Worm (Caenorhabditis elegans) whole organism, L2 larva: ENCODE data around the gene F14H3.5.

Source experiments
- C34F6.9 ChIP-seq: fragments of 150-350 bp; optimal IDR thresholded peaks from 2 replicates; lab custom pipeline; 2014; ENCODE audit warnings: missing biosample characterization, missing genetic modification characterization
- Y55F3AM.14 ChIP-seq: fragments of 200-800 bp; sonication (Bioruptor generic); optimal IDR thresholded peaks from 2 replicates; lab custom pipeline; 2018; ENCODE audit warnings: mild to moderate bottlenecking, missing genetic modification characterization, missing compliant biosample characterization
- alr-1 ChIP-seq: fragments of 150-350 bp; optimal IDR thresholded peaks from 2 replicates; lab custom pipeline; 2014; ENCODE audit warnings: missing biosample characterization, missing genetic modification characterization
- aly-2 ChIP-seq: fragments of 150-350 bp; optimal IDR thresholded peaks from 2 replicates; lab custom pipeline; 2014; ENCODE audit warnings: missing biosample characterization, missing genetic modification characterization
- ama-1 ChIP-seq: fragments of 150-350 bp; optimal IDR thresholded peaks from 2 replicates; lab custom pipeline; 2018; ENCODE audit warnings: inconsistent platforms
- blmp-1 ChIP-seq: sonication (generic microtip); optimal IDR thresholded peaks from 2 replicates; lab custom pipeline; 2017; ENCODE audit warnings: missing genetic modification characterization, mild to moderate bottlenecking, missing compliant biosample characterization, antibody characterized with exemption, moderate library complexity; ENCODE audit not compliant: insufficient read depth
- ceh-16 ChIP-seq: fragments of 150-350 bp; optimal IDR thresholded peaks from 2 replicates; lab custom pipeline; 2014; ENCODE audit warnings: missing biosample characterization, missing genetic modification characterization
- crh-2 ChIP-seq: sonication (generic microtip); optimal IDR thresholded peaks from 2 replicates; lab custom pipeline; 2017; ENCODE audit warnings: missing biosample characterization, missing genetic modification characterization
- egl-27 ChIP-seq: sonication (generic microtip); optimal IDR thresholded peaks from 3 replicates; lab custom pipeline; 2017; ENCODE audit warnings: missing biosample characterization, missing genetic modification reagents, missing genetic modification characterization
- elt-1 ChIP-seq: fragments of 150-350 bp; optimal IDR thresholded peaks from 2 replicates; lab custom pipeline; 2014; ENCODE audit warnings: missing biosample characterization, missing genetic modification characterization
- elt-3 ChIP-seq: sonication (generic microtip); optimal IDR thresholded peaks from 2 replicates; lab custom pipeline; 2017; ENCODE audit warnings: missing biosample characterization, missing genetic modification characterization
- fos-1 ChIP-seq: fragments of 150-350 bp; optimal IDR thresholded peaks from 2 replicates; lab custom pipeline; 2014; ENCODE audit warnings: missing biosample characterization, missing genetic modification characterization
- gmeb-1 ChIP-seq: fragments of 150-350 bp; optimal IDR thresholded peaks from 2 replicates; lab custom pipeline; 2014; ENCODE audit warnings: missing biosample characterization, missing genetic modification characterization
- lin-13 ChIP-seq: fragments of 150-350 bp; optimal IDR thresholded peaks from 2 replicates; lab custom pipeline; 2014; ENCODE audit warnings: missing biosample characterization, missing genetic modification reagents, missing genetic modification characterization
- lin-39 ChIP-seq: fragments of 150-350 bp; optimal IDR thresholded peaks from 2 replicates; lab custom pipeline; 2014; ENCODE audit warnings: missing biosample characterization, missing genetic modification reagents, missing genetic modification characterization
- lsy-2 ChIP-seq, 2 experiments: fragments of 150-350 bp in 1 of 2; sonication (generic microtip) in 1 of 2; optimal IDR thresholded peaks; 2 replicates each; lab custom pipeline; 2014 to 2017; ENCODE audit warnings: missing biosample characterization in 2 of 2, missing genetic modification characterization in 2 of 2
- mab-5 ChIP-seq: fragments of 150-350 bp; optimal IDR thresholded peaks from 2 replicates; lab custom pipeline; 2014; ENCODE audit warnings: missing biosample characterization, missing genetic modification characterization
- mbf-1 ChIP-seq: sonication (generic microtip); optimal IDR thresholded peaks from 2 replicates; lab custom pipeline; 2017; ENCODE audit warnings: missing biosample characterization, missing genetic modification characterization
- nhr-10 ChIP-seq: sonication (generic microtip); optimal IDR thresholded peaks from 2 replicates; lab custom pipeline; 2017; ENCODE audit warnings: missing biosample characterization, missing genetic modification characterization
- nhr-11 ChIP-seq: fragments of 150-350 bp; optimal IDR thresholded peaks from 2 replicates; lab custom pipeline; 2014; ENCODE audit warnings: missing biosample characterization, missing genetic modification characterization
- nhr-12 ChIP-seq: fragments of 150-350 bp; optimal IDR thresholded peaks from 2 replicates; lab custom pipeline; 2014; ENCODE audit warnings: missing biosample characterization, missing genetic modification characterization
- nhr-129 ChIP-seq: fragments of 150-350 bp; optimal IDR thresholded peaks from 2 replicates; lab custom pipeline; 2014; ENCODE audit warnings: missing biosample characterization, missing genetic modification characterization
- nhr-21 ChIP-seq: fragments of 150-350 bp; optimal IDR thresholded peaks from 2 replicates; lab custom pipeline; 2014; ENCODE audit warnings: missing biosample characterization, missing genetic modification characterization
- nhr-23 ChIP-seq: fragments of 150-350 bp; optimal IDR thresholded peaks from 2 replicates; lab custom pipeline; 2014; ENCODE audit warnings: missing biosample characterization, missing genetic modification reagents, missing genetic modification characterization
- nhr-237 ChIP-seq: fragments of 150-350 bp; optimal IDR thresholded peaks from 2 replicates; lab custom pipeline; 2014; ENCODE audit warnings: missing biosample characterization, missing genetic modification characterization
- nhr-6 ChIP-seq: fragments of 150-350 bp; optimal IDR thresholded peaks from 2 replicates; lab custom pipeline; 2014; ENCODE audit warnings: missing biosample characterization, missing genetic modification characterization
- nhr-77 ChIP-seq: fragments of 150-350 bp; optimal IDR thresholded peaks from 2 replicates; lab custom pipeline; 2014; ENCODE audit warnings: missing biosample characterization, missing genetic modification characterization
- peb-1 ChIP-seq: fragments of 150-350 bp; optimal IDR thresholded peaks from 2 replicates; lab custom pipeline; 2014; ENCODE audit warnings: missing biosample characterization, missing genetic modification characterization
- sem-4 ChIP-seq: fragments of 150-350 bp; optimal IDR thresholded peaks from 2 replicates; lab custom pipeline; 2014; ENCODE audit warnings: missing biosample characterization, missing genetic modification reagents, missing genetic modification characterization
- skn-1 ChIP-seq: sonication (generic microtip); optimal IDR thresholded peaks from 2 replicates; lab custom pipeline; 2017; ENCODE audit warnings: missing biosample characterization, missing genetic modification characterization
- sma-3 ChIP-seq: sonication (generic microtip); optimal IDR thresholded peaks from 2 replicates; lab custom pipeline; 2016; ENCODE audit warnings: missing genetic modification reagents, missing genetic modification characterization, missing compliant biosample characterization
- sma-9 ChIP-seq, 2 experiments: fragments of 150-350 bp in 1 of 2; sonication (generic microtip) in 1 of 2; optimal IDR thresholded peaks; 2 replicates each; lab custom pipeline; 2014 to 2016; ENCODE audit warnings: missing genetic modification characterization in 2 of 2, mild to moderate bottlenecking in 1 of 2, missing biosample characterization in 1 of 2, missing compliant biosample characterization in 1 of 2, missing genetic modification reagents in 1 of 2, moderate library complexity in 1 of 2
- snpc-4 ChIP-seq: fragments of 150-350 bp; optimal IDR thresholded peaks from 2 replicates; lab custom pipeline; 2014; ENCODE audit warnings: missing biosample characterization, missing genetic modification characterization
- unc-55 ChIP-seq: fragments of 150-350 bp; sonication (generic microtip); optimal IDR thresholded peaks from 3 replicates; lab custom pipeline; 2014; ENCODE audit warnings: missing biosample characterization, missing genetic modification reagents, missing genetic modification characterization
- unc-62 ChIP-seq: fragments of 150-350 bp; optimal IDR thresholded peaks from 2 replicates; lab custom pipeline; 2014; ENCODE audit warnings: missing biosample characterization, missing genetic modification reagents, missing genetic modification characterization
- zag-1 ChIP-seq: fragments of 150-350 bp; optimal IDR thresholded peaks from 2 replicates; lab custom pipeline; 2014; ENCODE audit warnings: missing biosample characterization, missing genetic modification characterization
- ztf-1 ChIP-seq: fragments of 200-800 bp; sonication (Bioruptor generic); conservative IDR thresholded peaks from 2 replicates; pipeline ENCODE4 v1.3.6; 2022; ENCODE audit warnings: missing genetic modification characterization, missing compliant biosample characterization
- ztf-11 ChIP-seq: sonication (generic microtip); optimal IDR thresholded peaks from 2 replicates; lab custom pipeline; 2017; ENCODE audit warnings: missing biosample characterization, missing genetic modification characterization
- ztf-4 ChIP-seq: fragments of 150-350 bp; optimal IDR thresholded peaks from 2 replicates; lab custom pipeline; 2014; ENCODE audit warnings: missing biosample characterization, missing genetic modification characterization

F14H3.5 gene

ce11 chrV:16024917-16025316 is 31.9 kb downstream of the F14H3.5 start:
- TF ChIP-seq elt-1 (tag; lab: Kevin White, UChicago) (no peak), unc-62 (GFP tag; lab: Kevin White, UChicago) (no peak), zag-1 (tag; lab: Kevin White, UChicago) (no peak), elt-3 (tag; lab: Kevin White, UChicago) (no peak), sma-9 (GFP tag; optimal IDR thresholded peaks at IDR 0.05; lab: Kevin White, UChicago) (no peak), sma-9 (tag; optimal IDR thresholded peaks at IDR 0.05; lab: Kevin White, UChicago) (no peak), egl-27 (tag; lab: Kevin White, UChicago) (no peak)

DNA sequence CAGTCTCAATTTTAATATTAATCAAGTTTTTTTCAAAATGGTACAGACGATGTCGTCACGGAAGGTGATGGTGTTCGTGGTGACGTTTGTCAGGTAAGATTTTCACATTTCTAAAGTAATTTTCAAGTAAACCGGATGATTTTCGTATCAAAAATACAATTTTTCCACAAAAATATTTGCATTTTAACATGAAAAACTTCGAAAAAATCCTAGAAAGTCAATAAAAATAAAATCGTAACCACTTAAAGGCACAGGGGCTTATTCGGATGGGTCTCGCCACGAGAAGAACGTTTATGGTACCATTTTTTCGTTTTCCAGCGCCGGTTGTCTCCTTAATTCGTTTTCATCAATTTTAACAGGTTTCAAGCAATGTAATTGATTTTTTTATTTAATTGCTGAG is 32.6 kb downstream of the F14H3.5 start, which contains the start of gene T10C6.6:
Gene T10C6.6 (plus strand): TSS at position 27 of the 400 bp plus-strand sequence.
- no peak for TF ChIP-seq sma-9 (GFP tag; optimal IDR thresholded peaks at IDR 0.05; lab: Kevin White, UChicago)
- no peak for TF ChIP-seq sma-9 (tag; optimal IDR thresholded peaks at IDR 0.05; lab: Kevin White, UChicago)
- no peak for TF ChIP-seq nhr-12 (tag; lab: Kevin White, UChicago)
- no peak for TF ChIP-seq ama-1 (lab: Kevin White, UChicago)
- no peak for TF ChIP-seq mbf-1 (tag; lab: Kevin White, UChicago)
- TF ChIP-seq snpc-4 (tag; lab: Kevin White, UChicago): no peak
- TF ChIP-seq sem-4: no peak
- no peak for TF ChIP-seq elt-3 (tag; lab: Kevin White, UChicago)

ce11 chrV:16023559-16023958 is 33.3 kb downstream of the F14H3.5 start:
- no peak for TF ChIP-seq nhr-77
- no peak for TF ChIP-seq nhr-23 (tag; lab: Kevin White, UChicago)
- TF ChIP-seq lin-13 (GFP tag; lab: Kevin White, UChicago): no peak
- TF ChIP-seq mbf-1 (tag; lab: Kevin White, UChicago): no peak
- no peak for TF ChIP-seq elt-3 (tag; lab: Kevin White, UChicago)
- no peak for TF ChIP-seq nhr-237 (tag; lab: Kevin White, UChicago)
- no peak for TF ChIP-seq lsy-2 (tag; optimal IDR thresholded peaks at IDR 0.05; lab: Kevin White, UChicago)
- TF ChIP-seq ztf-4: no peak
- no peak for TF ChIP-seq alr-1 (tag; lab: Kevin White, UChicago)
- no peak for TF ChIP-seq snpc-4 (tag; lab: Kevin White, UChicago)
- TF ChIP-seq crh-2: no peak
- no peak for TF ChIP-seq sma-9 (GFP tag; optimal IDR thresholded peaks at IDR 0.05; lab: Kevin White, UChicago)
- no peak for TF ChIP-seq sma-9 (tag; optimal IDR thresholded peaks at IDR 0.05; lab: Kevin White, UChicago)
- no peak for TF ChIP-seq ceh-16 (tag; lab: Kevin White, UChicago)
- TF ChIP-seq lin-39 (tag; lab: Kevin White, UChicago): no peak
- TF ChIP-seq Y55F3AM.14 (GFP tag; lab: Kevin White, UChicago): no peak
- no peak for TF ChIP-seq fos-1 (tag; lab: Kevin White, UChicago)
- no peak for TF ChIP-seq ztf-1
- TF ChIP-seq peb-1 (tag; lab: Kevin White, UChicago): no peak
- no peak for TF ChIP-seq nhr-11 (tag; lab: Kevin White, UChicago)
- no peak for TF ChIP-seq zag-1 (tag; lab: Kevin White, UChicago)

ce11 chrV:16023051-16023450 is 33.8 kb downstream of the F14H3.5 start, which contains the start of gene cwc-15:
Gene cwc-15 (plus strand): TSS chrV:16023351.
- no peak for TF ChIP-seq crh-2
- TF ChIP-seq sem-4: no peak
- TF ChIP-seq lin-13 (GFP tag; lab: Kevin White, UChicago): no peak
- no peak for TF ChIP-seq mab-5 (tag; lab: Kevin White, UChicago)
- TF ChIP-seq nhr-6 (tag; lab: Kevin White, UChicago): no peak
- no peak for TF ChIP-seq snpc-4 (tag; lab: Kevin White, UChicago)
- TF ChIP-seq ama-1 (lab: Kevin White, UChicago): no peak
- no peak for TF ChIP-seq blmp-1
- TF ChIP-seq skn-1: no peak

DNA sequence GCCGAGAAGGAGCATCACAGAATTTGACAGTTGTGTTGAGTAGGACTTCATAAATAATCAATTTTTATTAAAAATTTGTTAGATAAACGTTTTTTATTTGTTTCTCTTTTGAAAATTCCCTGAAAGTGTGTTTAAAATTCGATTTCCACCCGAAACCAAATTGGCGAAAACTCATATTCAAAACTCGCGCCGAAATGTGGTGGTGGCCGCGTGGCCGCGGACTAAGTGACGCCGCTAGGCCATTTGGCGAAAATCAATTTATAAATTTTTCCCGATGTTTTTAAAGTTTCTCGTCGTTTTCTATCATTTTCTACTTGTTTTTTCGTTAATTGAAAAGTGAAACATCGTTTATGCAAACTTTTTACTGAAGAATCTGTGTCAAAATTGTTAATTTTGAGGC is 34.3 kb downstream of the F14H3.5 start:
- TF ChIP-seq ztf-11 (tag; lab: Kevin White, UChicago) (no peak), egl-27 (tag; lab: Kevin White, UChicago) (no peak), nhr-10 (no peak), nhr-12 (tag; lab: Kevin White, UChicago) (no peak), snpc-4 (tag; lab: Kevin White, UChicago) (peak; percentile 31), ztf-1 (no peak), sma-9 (GFP tag; optimal IDR thresholded peaks at IDR 0.05; lab: Kevin White, UChicago) (peak; percentile 32), sma-9 (tag; optimal IDR thresholded peaks at IDR 0.05; lab: Kevin White, UChicago) (no peak), nhr-237 (tag; lab: Kevin White, UChicago) (no peak), sma-3 (peak; percentile 52), gmeb-1 (tag; lab: Kevin White, UChicago) (peak; percentile 87), lin-13 (GFP tag; lab: Kevin White, UChicago) (peak; percentile 4), Y55F3AM.14 (GFP tag; lab: Kevin White, UChicago) (no peak), nhr-21 (tag; lab: Kevin White, UChicago) (no peak), aly-2 (tag; lab: Kevin White, UChicago) (no peak), C34F6.9 (tag; lab: Kevin White, UChicago) (peak; percentile 2), unc-55 (GFP tag; lab: Kevin White, UChicago) (peak; percentile 41), crh-2 (peak; percentile 42), nhr-129 (peak; percentile 12)
